Fruit fly (Drosophila melanogaster) Kc167 (cell line): Measurements from ENCODE around the gene Lk.

Experiments used
- Myc ChIP-seq: fragments of >200 bp; optimal IDR thresholded peaks from 2 replicates; lab custom pipeline; 2017; ENCODE audit warnings: missing external identifiers
- Sin3A ChIP-seq: fragments of >200 bp; optimal IDR thresholded peaks from 2 replicates; lab custom pipeline; 2018; ENCODE audit warnings: missing external identifiers
- h ChIP-seq: fragments of >200 bp; optimal IDR thresholded peaks from 3 replicates; lab custom pipeline; 2018; ENCODE audit warnings: missing external identifiers
- insv ChIP-seq: fragments of >200 bp; optimal IDR thresholded peaks from 3 replicates; lab custom pipeline; 2018; ENCODE audit warnings: missing external identifiers
- psq ChIP-seq: fragments of >200 bp; optimal IDR thresholded peaks from 2 replicates; lab custom pipeline; 2017; ENCODE audit warnings: missing external identifiers
- ttk ChIP-seq: sonication (Bioruptor generic); optimal IDR thresholded peaks from 2 replicates; lab custom pipeline; 2017; ENCODE audit warnings: missing external identifiers

The Lk gene

dm6 chr3L:14578896-14579295 is 18.3 kb upstream of the Lk start:
- TF ChIP-seq h (lab: Kevin White, UChicago) (no peak), Myc (lab: Kevin White, UChicago) (no peak), insv (lab: Kevin White, UChicago) (no peak), Sin3A (no peak), psq (lab: Kevin White, UChicago) (no peak)

dm6 chr3L:14575974-14576373 is 15.4 kb upstream of the Lk start:
- TF ChIP-seq h (lab: Kevin White, UChicago) (no peak), psq (lab: Kevin White, UChicago) (no peak), Myc (lab: Kevin White, UChicago) (no peak), Sin3A (no peak), insv (lab: Kevin White, UChicago) (no peak), ttk (lab: Kevin White, UChicago) (no peak)

- no peak for TF ChIP-seq insv (lab: Kevin White, UChicago)
- TF ChIP-seq psq (lab: Kevin White, UChicago), result no peak
- TF ChIP-seq Sin3A, result no peak
- TF ChIP-seq Myc (lab: Kevin White, UChicago), result no peak
- no peak for TF ChIP-seq h (lab: Kevin White, UChicago)
- TF ChIP-seq ttk (lab: Kevin White, UChicago), result no peak
Measured at dm6 chr3L:14574649-14575048, 14.1 kb upstream of the Lk start.

dm6 chr3L:14569620-14570537 is 9.3 kb upstream of the Lk start:
- TF ChIP-seq psq (lab: Kevin White, UChicago) (no peak), insv (lab: Kevin White, UChicago) (no peak), Sin3A (no peak), ttk (lab: Kevin White, UChicago) (no peak), Myc (lab: Kevin White, UChicago) (no peak), h (lab: Kevin White, UChicago) (no peak)

dm6 chr3L:14567140-14567539 is 6.6 kb upstream of the Lk start, which contains the start of gene CG42758:
TSS of gene CG42758 (plus strand) at chr3L:14567440.
- TF ChIP-seq ttk (lab: Kevin White, UChicago), result no peak
- no peak for TF ChIP-seq Myc (lab: Kevin White, UChicago)
- TF ChIP-seq Sin3A, result no peak
- no peak for TF ChIP-seq h (lab: Kevin White, UChicago)
- TF ChIP-seq insv (lab: Kevin White, UChicago), result no peak
- TF ChIP-seq psq (lab: Kevin White, UChicago), result no peak

- TF ChIP-seq ttk (lab: Kevin White, UChicago) (no peak), Sin3A (no peak), psq (lab: Kevin White, UChicago) (no peak), insv (lab: Kevin White, UChicago) (no peak), h (lab: Kevin White, UChicago) (no peak), Myc (lab: Kevin White, UChicago) (no peak)
Measured at dm6 chr3L:14565134-14565587, 4.6 kb upstream of the Lk start.

dm6 chr3L:14564404-14564803 is 3.8 kb upstream of the Lk start:
- TF ChIP-seq psq (lab: Kevin White, UChicago), result no peak
- TF ChIP-seq insv (lab: Kevin White, UChicago), result no peak
- no peak for TF ChIP-seq Sin3A
- no peak for TF ChIP-seq Myc (lab: Kevin White, UChicago)
- no peak for TF ChIP-seq ttk (lab: Kevin White, UChicago)

dm6 chr3L:14563461-14563860 is 2.9 kb upstream of the Lk start:
- TF ChIP-seq Myc (lab: Kevin White, UChicago), result no peak
- TF ChIP-seq h (lab: Kevin White, UChicago), result no peak
- TF ChIP-seq ttk (lab: Kevin White, UChicago), result no peak
- no peak for TF ChIP-seq psq (lab: Kevin White, UChicago)
- TF ChIP-seq Sin3A, result no peak
- no peak for TF ChIP-seq insv (lab: Kevin White, UChicago)

- TF ChIP-seq psq (lab: Kevin White, UChicago), result no peak
- no peak for TF ChIP-seq Sin3A
- no peak for TF ChIP-seq insv (lab: Kevin White, UChicago)
- no peak for TF ChIP-seq Myc (lab: Kevin White, UChicago)
- no peak for TF ChIP-seq ttk (lab: Kevin White, UChicago)
- TF ChIP-seq h (lab: Kevin White, UChicago), result no peak
Measured at dm6 chr3L:14562672-14563071, 2.1 kb upstream of the Lk start.

dm6 chr3L:14559659-14560058 is 905 bp downstream of the Lk start, which contains the start of gene CG34039:
TSS of gene CG34039 (plus strand) at chr3L:14560000.
- no peak for TF ChIP-seq ttk (lab: Kevin White, UChicago)
- no peak for TF ChIP-seq psq (lab: Kevin White, UChicago)
- no peak for TF ChIP-seq insv (lab: Kevin White, UChicago)
- TF ChIP-seq Sin3A, result no peak
- TF ChIP-seq Myc (lab: Kevin White, UChicago), result no peak

dm6 chr3L:14558947-14559509 is 1.5 kb downstream of the Lk start:
- TF ChIP-seq h (lab: Kevin White, UChicago) (no peak), ttk (lab: Kevin White, UChicago) (no peak)

- TF ChIP-seq Sin3A (no peak), insv (lab: Kevin White, UChicago) (no peak), ttk (lab: Kevin White, UChicago) (no peak), Myc (lab: Kevin White, UChicago) (no peak), h (lab: Kevin White, UChicago) (no peak), psq (lab: Kevin White, UChicago) (no peak)
Measured at dm6 chr3L:14558018-14558417, 2.5 kb downstream of the Lk start.
